Worm (Caenorhabditis elegans) whole organism, young adult: ENCODE data around the gene F22H10.6.

Experiments
- B0019.2 ChIP-seq: fragments of 200-800 bp; sonication (Bioruptor generic); conservative IDR thresholded peaks from 2 replicates; pipeline ENCODE4 v1.3.6; 2022; ENCODE audit warnings: missing genetic modification reagents, missing genetic modification characterization, missing compliant biosample characterization
- C17E4.6 ChIP-seq: fragments of 200-800 bp; sonication (Bioruptor generic); IDR thresholded peaks from 2 replicates; pipeline ENCODE4 v1.3.6; 2022; ENCODE audit warnings: missing genetic modification reagents, missing genetic modification characterization, missing compliant biosample characterization
- F10E7.11 ChIP-seq: sonication (generic microtip); optimal IDR thresholded peaks from 2 replicates; lab custom pipeline; 2017; ENCODE audit warnings: mild to moderate bottlenecking, missing genetic modification characterization, moderate library complexity, missing compliant biosample characterization
- F22D6.2 ChIP-seq: sonication (generic microtip); optimal IDR thresholded peaks from 2 replicates; lab custom pipeline; 2016; ENCODE audit warnings: mild to moderate bottlenecking, missing genetic modification characterization, missing compliant biosample characterization
- F37B4.10 ChIP-seq: fragments of 200-800 bp; sonication (Bioruptor generic); IDR thresholded peaks from 2 replicates; pipeline ENCODE4 v1.3.6; 2022; ENCODE audit warnings: missing genetic modification characterization, missing compliant biosample characterization
- F39B2.1 ChIP-seq: fragments of 200-800 bp; sonication (Bioruptor generic); IDR thresholded peaks from 2 replicates; pipeline ENCODE4 v1.3.6; 2022; ENCODE audit warnings: missing genetic modification reagents, missing genetic modification characterization, missing compliant biosample characterization
- F55B11.4 ChIP-seq: sonication (generic microtip); optimal IDR thresholded peaks from 2 replicates; lab custom pipeline; 2016; ENCODE audit warnings: missing compliant biosample characterization, missing genetic modification characterization, borderline replicate concordance; ENCODE audit not compliant: insufficient read depth
- F57A8.1 ChIP-seq: fragments of 200-800 bp; sonication (Bioruptor generic); optimal IDR thresholded peaks from 2 replicates; lab custom pipeline; 2018; ENCODE audit warnings: mild to moderate bottlenecking, missing genetic modification characterization, moderate library complexity, missing compliant biosample characterization
- K12H6.12 ChIP-seq: fragments of 200-800 bp; sonication (Bioruptor generic); optimal IDR thresholded peaks from 2 replicates; lab custom pipeline; 2018; ENCODE audit warnings: mild to moderate bottlenecking, missing genetic modification characterization, missing compliant biosample characterization
- T07F8.4 ChIP-seq: sonication (generic microtip); optimal IDR thresholded peaks from 2 replicates; lab custom pipeline; 2016; ENCODE audit warnings: mild to moderate bottlenecking, missing genetic modification characterization, moderate library complexity, missing compliant biosample characterization
- T26A5.8 ChIP-seq: sonication (generic microtip); optimal IDR thresholded peaks from 2 replicates; lab custom pipeline; 2016; ENCODE audit warnings: missing genetic modification characterization, missing compliant biosample characterization
- akir-1 ChIP-seq: fragments of 200-800 bp; sonication (Bioruptor generic); optimal IDR thresholded peaks from 2 replicates; lab custom pipeline; 2018; ENCODE audit warnings: mild to moderate bottlenecking, missing genetic modification characterization, moderate library complexity, missing compliant biosample characterization
- aptf-2 ChIP-seq: fragments of 200-800 bp; sonication (Bioruptor generic); conservative IDR thresholded peaks from 2 replicates; pipeline ENCODE4 v1.3.6; 2022; ENCODE audit warnings: missing genetic modification reagents, missing genetic modification characterization, missing compliant biosample characterization
- athp-1 ChIP-seq: sonication (generic microtip); optimal IDR thresholded peaks from 2 replicates; lab custom pipeline; 2017; ENCODE audit warnings: mild to moderate bottlenecking, missing genetic modification characterization, missing compliant biosample characterization
- attf-3 ChIP-seq: fragments of 200-800 bp; sonication (Bioruptor generic); conservative IDR thresholded peaks from 2 replicates; pipeline ENCODE4 v1.3.6; 2022; ENCODE audit warnings: missing genetic modification reagents, missing genetic modification characterization, missing compliant biosample characterization
- attf-5 ChIP-seq: fragments of 200-800 bp; sonication (Bioruptor generic); optimal IDR thresholded peaks from 2 replicates; lab custom pipeline; 2018; ENCODE audit warnings: mild to moderate bottlenecking, missing genetic modification characterization, missing compliant biosample characterization
- ccch-3 ChIP-seq: fragments of 200-800 bp; sonication (Bioruptor generic); optimal IDR thresholded peaks from 2 replicates; lab custom pipeline; 2018; ENCODE audit warnings: mild to moderate bottlenecking, missing genetic modification characterization, missing compliant biosample characterization
- ceh-58 ChIP-seq: fragments of 200-800 bp; sonication (Bioruptor generic); IDR thresholded peaks from 2 replicates; pipeline ENCODE4 v1.3.6; 2022; ENCODE audit warnings: missing genetic modification characterization, missing compliant biosample characterization
- dox-1 ChIP-seq: fragments of 200-800 bp; sonication (Bioruptor generic); IDR thresholded peaks from 2 replicates; pipeline ENCODE4 v1.3.6; 2022; ENCODE audit warnings: missing genetic modification reagents, missing genetic modification characterization, missing compliant biosample characterization
- efl-1 ChIP-seq: fragments of 150-350 bp; optimal IDR thresholded peaks from 2 replicates; lab custom pipeline; 2014; ENCODE audit warnings: missing biosample characterization, missing genetic modification reagents, missing genetic modification characterization
- egl-44 ChIP-seq: fragments of 200-800 bp; sonication (Bioruptor generic); IDR thresholded peaks from 2 replicates; pipeline ENCODE4 v1.3.6; 2022; ENCODE audit warnings: missing genetic modification reagents, missing genetic modification characterization, missing compliant biosample characterization
- egrh-3 ChIP-seq: fragments of 200-800 bp; sonication (Bioruptor generic); IDR thresholded peaks from 2 replicates; pipeline ENCODE4 v1.3.6; 2022; ENCODE audit warnings: missing genetic modification reagents, missing genetic modification characterization, missing compliant biosample characterization
- ekl-4 ChIP-seq: fragments of 200-800 bp; sonication (Bioruptor generic); IDR thresholded peaks from 2 replicates; pipeline ENCODE4 v1.3.6; 2022; ENCODE audit warnings: missing genetic modification reagents, missing genetic modification characterization, missing compliant biosample characterization
- ets-4 ChIP-seq: fragments of 200-800 bp; sonication (Bioruptor generic); optimal IDR thresholded peaks from 2 replicates; lab custom pipeline; 2018; ENCODE audit warnings: mild to moderate bottlenecking, missing genetic modification characterization, missing compliant biosample characterization
- hlh-12 ChIP-seq: sonication (generic microtip); optimal IDR thresholded peaks from 2 replicates; lab custom pipeline; 2016; ENCODE audit warnings: missing genetic modification characterization, missing compliant biosample characterization
- hmg-20 ChIP-seq: fragments of 200-800 bp; sonication (Bioruptor generic); IDR thresholded peaks from 2 replicates; pipeline ENCODE4 v1.3.6; 2022; ENCODE audit warnings: missing genetic modification reagents, missing genetic modification characterization, missing compliant biosample characterization
- lin-26 ChIP-seq: fragments of 200-800 bp; sonication (Bioruptor generic); IDR thresholded peaks from 2 replicates; pipeline ENCODE4 v1.3.6; 2022; ENCODE audit warnings: missing genetic modification reagents, missing genetic modification characterization, missing compliant biosample characterization
- lin-54 ChIP-seq: fragments of 200-800 bp; sonication (Bioruptor generic); optimal IDR thresholded peaks from 2 replicates; lab custom pipeline; 2018; ENCODE audit warnings: mild to moderate bottlenecking, missing genetic modification characterization, missing compliant biosample characterization
- nfya-1 ChIP-seq: sonication (generic microtip); optimal IDR thresholded peaks from 2 replicates; lab custom pipeline; 2017; ENCODE audit warnings: antibody characterized with exemption, missing compliant biosample characterization, missing genetic modification characterization, borderline replicate concordance; ENCODE audit not compliant: insufficient read depth
- nhr-120 ChIP-seq: fragments of 200-800 bp; sonication (Bioruptor generic); IDR thresholded peaks from 2 replicates; pipeline ENCODE4 v1.3.6; 2022; ENCODE audit warnings: missing genetic modification characterization, missing compliant biosample characterization
- nhr-179 ChIP-seq: sonication (generic microtip); optimal IDR thresholded peaks from 2 replicates; lab custom pipeline; 2016; ENCODE audit warnings: mild to moderate bottlenecking, missing genetic modification characterization, missing compliant biosample characterization
- nhr-27 ChIP-seq: fragments of 200-800 bp; sonication (Bioruptor generic); optimal IDR thresholded peaks from 2 replicates; lab custom pipeline; 2018; ENCODE audit warnings: mild to moderate bottlenecking, missing genetic modification characterization, moderate library complexity, missing compliant biosample characterization
- pbrm-1 ChIP-seq: fragments of 200-800 bp; sonication (Bioruptor generic); IDR thresholded peaks from 2 replicates; pipeline ENCODE4 v1.3.6; 2022; ENCODE audit warnings: missing genetic modification reagents, missing genetic modification characterization, missing compliant biosample characterization
- rec-8 ChIP-seq, 2 experiments: sonication (generic microtip); optimal IDR thresholded peaks; 2 replicates each; lab custom pipeline; 2016; ENCODE audit warnings: mild to moderate bottlenecking in 2 of 2, missing genetic modification characterization in 2 of 2, missing genetic modification reagents in 2 of 2, missing genotype in 2 of 2, missing biosample characterization in 1 of 2, missing compliant biosample characterization in 1 of 2, moderate library complexity in 1 of 2
- sea-2 ChIP-seq: fragments of 200-800 bp; sonication (Bioruptor generic); IDR thresholded peaks from 2 replicates; pipeline ENCODE4 v1.3.6; 2022; ENCODE audit warnings: missing genetic modification characterization, missing compliant biosample characterization
- somi-1 ChIP-seq: fragments of 200-800 bp; sonication (Bioruptor generic); optimal IDR thresholded peaks from 2 replicates; lab custom pipeline; 2018; ENCODE audit warnings: mild to moderate bottlenecking, missing genetic modification characterization, missing compliant biosample characterization
- tbp1 ChIP-seq: fragments of 200-800 bp; sonication (Bioruptor generic); optimal IDR thresholded peaks from 2 replicates; lab custom pipeline; 2018; ENCODE audit warnings: mild to moderate bottlenecking, missing genetic modification characterization, missing compliant biosample characterization
- tlf-1 ChIP-seq: fragments of 200-800 bp; sonication (Bioruptor generic); optimal IDR thresholded peaks from 2 replicates; lab custom pipeline; 2018; ENCODE audit warnings: mild to moderate bottlenecking, missing genetic modification characterization, missing compliant biosample characterization
- unc-130 ChIP-seq: sonication (generic microtip); optimal IDR thresholded peaks from 2 replicates; lab custom pipeline; 2016; ENCODE audit warnings: missing genetic modification reagents, missing genetic modification characterization, missing compliant biosample characterization
- unc-62 ChIP-seq: fragments of 150-350 bp; optimal IDR thresholded peaks from 2 replicates; lab custom pipeline; 2014; ENCODE audit warnings: missing biosample characterization, missing genetic modification reagents, missing genetic modification characterization
- zim-3 ChIP-seq: sonication (generic microtip); optimal IDR thresholded peaks from 2 replicates; lab custom pipeline; 2017; ENCODE audit warnings: mild to moderate bottlenecking, missing genetic modification characterization, moderate library complexity, missing compliant biosample characterization
- ztf-18 ChIP-seq: sonication (generic microtip); optimal IDR thresholded peaks from 2 replicates; lab custom pipeline; 2016; ENCODE audit warnings: missing genotype, mild to moderate bottlenecking, missing genetic modification characterization, missing compliant biosample characterization
- ztf-25 ChIP-seq: fragments of 200-800 bp; sonication (Bioruptor generic); IDR thresholded peaks from 2 replicates; pipeline ENCODE4 v1.3.6; 2022; ENCODE audit warnings: missing genetic modification reagents, missing genetic modification characterization, missing compliant biosample characterization
- ztf-3 ChIP-seq: fragments of 200-800 bp; sonication (Bioruptor generic); optimal IDR thresholded peaks from 2 replicates; lab custom pipeline; 2018; ENCODE audit warnings: mild to moderate bottlenecking, missing genetic modification characterization, missing compliant biosample characterization
- ztf-6 ChIP-seq: fragments of 200-800 bp; sonication (Bioruptor generic); IDR thresholded peaks from 2 replicates; pipeline ENCODE4 v1.3.6; 2022; ENCODE audit warnings: missing genetic modification reagents, missing genetic modification characterization, missing compliant biosample characterization

The F22H10.6 gene

DNA sequence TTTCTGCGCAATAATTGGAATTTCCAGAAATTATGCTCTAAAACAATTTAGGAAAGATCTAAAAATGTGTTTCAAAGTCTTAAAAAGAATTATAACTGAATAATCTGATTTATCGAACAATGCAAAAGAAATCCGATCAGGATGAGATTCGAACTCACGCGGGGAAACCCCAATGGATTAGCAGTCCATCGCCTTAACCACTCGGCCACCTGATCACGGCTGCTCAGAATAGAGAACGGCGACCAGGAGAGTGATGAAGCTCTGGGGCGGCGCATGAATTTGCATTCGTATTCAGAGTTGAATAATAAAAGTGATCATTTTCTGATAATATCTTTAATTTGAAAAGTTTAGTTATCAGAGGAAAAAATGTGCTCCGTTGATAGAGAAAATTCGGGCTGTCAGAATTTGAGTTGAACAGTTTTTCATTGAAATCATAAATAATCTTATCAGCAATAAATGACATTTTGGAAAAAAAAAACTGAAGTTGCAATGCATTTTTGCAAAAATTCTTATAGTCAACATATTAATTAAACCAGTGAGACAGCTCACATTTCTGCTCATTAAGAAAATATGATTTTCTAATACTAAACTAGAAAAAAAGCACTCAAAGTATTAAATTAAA is 1.2 kb downstream of the F22H10.6 start (continued):
- TF ChIP-seq nhr-120 (GFP tag; lab: Robert Waterston, UW): no peak
- TF ChIP-seq pbrm-1 (GFP tag; lab: Robert Waterston, UW): 0 out of 2 replicates have a peak, but pooled peaks have one; percentile 50
- no peak for TF ChIP-seq nhr-27
- TF ChIP-seq ztf-6 (GFP tag; lab: Robert Waterston, UW): no peak
- no peak for TF ChIP-seq F37B4.10 (GFP tag; lab: Robert Waterston, UW)
- 0 out of 2 replicates have a peak, but pooled peaks have one; percentile 39 for TF ChIP-seq egl-44 (GFP tag; lab: Robert Waterston, UW)
- TF ChIP-seq lin-54 (GFP tag; lab: Kevin White, UChicago): no peak
- TF ChIP-seq ztf-18 (tag; lab: Kevin White, UChicago): peak; percentile 18
- no peak for TF ChIP-seq F57A8.1 (GFP tag; lab: Kevin White, UChicago)
- no peak for TF ChIP-seq ekl-4 (GFP tag; lab: Robert Waterston, UW)
- no peak for TF ChIP-seq C17E4.6 (GFP tag; lab: Robert Waterston, UW)
- no peak for TF ChIP-seq unc-130 (GFP tag; lab: Kevin White, UChicago)
- no peak for TF ChIP-seq ztf-25 (GFP tag; lab: Robert Waterston, UW)
- no peak for TF ChIP-seq unc-62 (GFP tag; lab: Kevin White, UChicago)
- TF ChIP-seq ztf-3 (GFP tag; lab: Kevin White, UChicago): no peak
- TF ChIP-seq sea-2 (GFP tag; lab: Robert Waterston, UW): no peak
- no peak for TF ChIP-seq athp-1
- TF ChIP-seq T07F8.4 (tag; lab: Kevin White, UChicago): no peak
- TF ChIP-seq F39B2.1: no peak
- TF ChIP-seq T26A5.8 (tag; lab: Kevin White, UChicago): no peak
- TF ChIP-seq efl-1 (GFP tag; lab: Kevin White, UChicago): no peak
- no peak for TF ChIP-seq ccch-3 (GFP tag; lab: Kevin White, UChicago)
- no peak for TF ChIP-seq ets-4 (GFP tag; lab: Kevin White, UChicago)
- no peak for TF ChIP-seq hmg-20
- no peak for TF ChIP-seq attf-5 (GFP tag; lab: Kevin White, UChicago)
- no peak for TF ChIP-seq tlf-1 (GFP tag; lab: Kevin White, UChicago)
- no peak for TF ChIP-seq F22D6.2
- no peak for TF ChIP-seq B0019.2 (GFP tag; lab: Robert Waterston, UW)
- TF ChIP-seq aptf-2 (GFP tag; lab: Robert Waterston, UW): no peak
- no peak for TF ChIP-seq zim-3
- peak; percentile 62 for TF ChIP-seq lin-26 (GFP tag; lab: Robert Waterston, UW)
- TF ChIP-seq dox-1 (GFP tag; lab: Robert Waterston, UW): 0 out of 2 replicates have a peak, but pooled peaks have one; percentile 33
- TF ChIP-seq F10E7.11: no peak
- TF ChIP-seq F55B11.4 (tag; lab: Kevin White, UChicago): no peak
- TF ChIP-seq attf-3 (GFP tag; lab: Robert Waterston, UW): no peak
- TF ChIP-seq akir-1: no peak
- no peak for TF ChIP-seq nfya-1 (tag; lab: Kevin White, UChicago)
- no peak for TF ChIP-seq egrh-3
- no peak for TF ChIP-seq ceh-58 (GFP tag; lab: Robert Waterston, UW)
- no peak for TF ChIP-seq hlh-12
- TF ChIP-seq tbp1 (GFP tag; lab: Kevin White, UChicago): peak; percentile 89
- peak; percentile 39 for TF ChIP-seq somi-1 (GFP tag; lab: Kevin White, UChicago)
- TF ChIP-seq K12H6.12 (tag; lab: Kevin White, UChicago): no peak
- no peak for TF ChIP-seq nhr-179 (tag; lab: Kevin White, UChicago)
- TF ChIP-seq rec-8 (tag; optimal IDR thresholded peaks at IDR 0.05; lab: Kevin White, UChicago): no peak
